Comparison of ENCODE assay signal across 4 fruit fly cellular contexts in genomic region chrX:13094085-13094764, dm6.
TF ChIP-seq lines count a peak whose summit lies in the region.

CG2200 (plus strand) TSS chrX:13094299.

TF ChIP-seq in whole organism, adult, 20 proteins besides CTCF, POLR2A, EP300 and RAD21 (continued from another document):
- TF ChIP-seq CG7045 (GFP tag; optimal IDR thresholded peaks at IDR 0.05; lab: Kevin White, UChicago) (peak; percentile 13), tj (GFP tag; optimal IDR thresholded peaks at IDR 0.05; lab: Kevin White, UChicago) (peak; percentile 55)

TF ChIP-seq in whole organism, embryonic, 481 proteins besides CTCF, POLR2A, EP300 and RAD21 (continued from another document and continues in another):
- TF ChIP-seq sob (GFP tag; IDR thresholded peaks at IDR 0.05; lab: Robert Waterston, UW) (0 out of 2 replicates have a peak, but pooled peaks have one; percentile 35), Atf6 (GFP tag; IDR thresholded peaks at IDR 0.05; lab: Robert Waterston, UW) (0 out of 2 replicates have a peak, but pooled peaks have one; percentile 30), Ssrp (tag; optimal IDR thresholded peaks at IDR 0.05; lab: Kevin White, UChicago) (no peak), maf-S (GFP tag; optimal IDR thresholded peaks at IDR 0.05; lab: Kevin White, UChicago) (peak; percentile 6), Drgx (GFP tag; IDR thresholded peaks at IDR 0.05; lab: Robert Waterston, UW) (peak; percentile 66), CG43689 (GFP tag; IDR thresholded peaks at IDR 0.05; lab: Robert Waterston, UW) (no peak), CG9727 (GFP tag; optimal IDR thresholded peaks at IDR 0.05; lab: Kevin White, UChicago) (peak; percentile 9), ase (GFP tag; IDR thresholded peaks at IDR 0.05; lab: Robert Waterston, UW) (no peak), CG8089 (GFP tag; optimal IDR thresholded peaks at IDR 0.05; lab: Kevin White, UChicago) (no peak), HLH3B (GFP tag; IDR thresholded peaks at IDR 0.05; lab: Robert Waterston, UW) (no peak), CG15269 (tag; optimal IDR thresholded peaks at IDR 0.05; lab: Kevin White, UChicago) (peak; percentile 22), ind (GFP tag; optimal IDR thresholded peaks at IDR 0.05; lab: Kevin White, UChicago) (peak; percentile 25), CG10543 (GFP tag; optimal IDR thresholded peaks at IDR 0.05; lab: Kevin White, UChicago) (no peak), CG31388 (GFP tag; optimal IDR thresholded peaks at IDR 0.05; lab: Kevin White, UChicago) (no peak), zen2 (GFP tag; IDR thresholded peaks at IDR 0.05; lab: Robert Waterston, UW; ENCODE audit: partially characterized antibody) (peak; percentile 77; the same call in 2 of the 3 replicates), Atf-2 (GFP tag; optimal IDR thresholded peaks at IDR 0.05; lab: Kevin White, UChicago) (no peak), jigr1 (GFP tag; IDR thresholded peaks at IDR 0.05; lab: Robert Waterston, UW) (no peak), pita (GFP tag; optimal IDR thresholded peaks at IDR 0.05; lab: Kevin White, UChicago) (no peak), CG7357 (GFP tag; IDR thresholded peaks at IDR 0.05; lab: Robert Waterston, UW) (no peak), tx (GFP tag; optimal IDR thresholded peaks at IDR 0.05; lab: Kevin White, UChicago) (no peak), CG7963 (GFP tag; IDR thresholded peaks at IDR 0.05; lab: Robert Waterston, UW; ENCODE audit: partially characterized antibody) (peak; percentile 71), ftz-f1 (GFP tag; optimal IDR thresholded peaks at IDR 0.05; lab: Kevin White, UChicago) (no peak), CG8765 (GFP tag; IDR thresholded peaks at IDR 0.05; lab: Robert Waterston, UW) (no peak), CG4360 (GFP tag; IDR thresholded peaks at IDR 0.05; lab: Robert Waterston, UW) (no peak), danr (GFP tag; IDR thresholded peaks at IDR 0.05; lab: Robert Waterston, UW) (no peak), so (GFP tag; IDR thresholded peaks at IDR 0.05; lab: Robert Waterston, UW) (no peak), pan (optimal IDR thresholded peaks at IDR 0.05; lab: Kevin White, UChicago) (no peak), pan (GFP tag; optimal IDR thresholded peaks at IDR 0.05 in 1 of 2, IDR thresholded peaks at IDR 0.05 in 1 of 2) (peak in 1 of 2 experiments; percentile 51), CG4730 (GFP tag; IDR thresholded peaks at IDR 0.05; lab: Robert Waterston, UW) (no peak), CG15011 (GFP tag; optimal IDR thresholded peaks at IDR 0.05; lab: Kevin White, UChicago) (no peak), ATbp (GFP tag; optimal IDR thresholded peaks at IDR 0.05; lab: Kevin White, UChicago) (no peak), CG10147 (GFP tag; optimal IDR thresholded peaks at IDR 0.05; lab: Kevin White, UChicago) (no peak), CG18599 (GFP tag; optimal IDR thresholded peaks at IDR 0.05; lab: Kevin White, UChicago) (peak; percentile 56), trem (tag; optimal IDR thresholded peaks at IDR 0.05; lab: Kevin White, UChicago) (peak; percentile 3), Poxn (GFP tag; IDR thresholded peaks at IDR 0.05; lab: Robert Waterston, UW) (no peak), ap (GFP tag; IDR thresholded peaks at IDR 0.05; lab: Robert Waterston, UW) (no peak), Sry-β (GFP tag; optimal IDR thresholded peaks at IDR 0.05; lab: Kevin White, UChicago) (no peak), kay (GFP tag; optimal IDR thresholded peaks at IDR 0.05; lab: Kevin White, UChicago) (no peak), aop (GFP tag; IDR thresholded peaks at IDR 0.05; lab: Robert Waterston, UW) (no peak), CG10462 (GFP tag; optimal IDR thresholded peaks at IDR 0.05; lab: Kevin White, UChicago) (no peak), dan (GFP tag; IDR thresholded peaks at IDR 0.05; lab: Robert Waterston, UW) (no peak), HLH4C (GFP tag; IDR thresholded peaks at IDR 0.05; lab: Robert Waterston, UW; ENCODE audit: partially characterized antibody) (peak; percentile 85), CG10565 (GFP tag; optimal IDR thresholded peaks at IDR 0.05; lab: Kevin White, UChicago) (no peak), CG14860 (GFP tag; IDR thresholded peaks at IDR 0.05; lab: Robert Waterston, UW; ENCODE audit: partially characterized antibody) (peak; percentile 86)

TF ChIP-seq in whole organism, prepupa, 60 proteins besides CTCF, POLR2A, EP300 and RAD21 (continued from another document):
- peak; percentile 76 for TF ChIP-seq Sox14 (GFP tag; optimal IDR thresholded peaks at IDR 0.05; lab: Kevin White, UChicago)
- peak; percentile 82 for TF ChIP-seq Sox102F (GFP tag; optimal IDR thresholded peaks at IDR 0.05; lab: Kevin White, UChicago)
- peak; percentile 53 for TF ChIP-seq Gug (GFP tag; IDR thresholded peaks at IDR 0.05; lab: Robert Waterston, UW)
- TF ChIP-seq CG10631 (GFP tag; optimal IDR thresholded peaks at IDR 0.05; lab: Kevin White, UChicago): peak; percentile 64
- TF ChIP-seq Sox15 (GFP tag; optimal IDR thresholded peaks at IDR 0.05; lab: Kevin White, UChicago): peak; percentile 62
- peak; percentile 29 for TF ChIP-seq CG6854 (GFP tag; optimal IDR thresholded peaks at IDR 0.05; lab: Kevin White, UChicago)
- peak; percentile 2 for TF ChIP-seq Blimp-1 (GFP tag; optimal IDR thresholded peaks at IDR 0.05; lab: Kevin White, UChicago)
- TF ChIP-seq cyc (GFP tag; optimal IDR thresholded peaks at IDR 0.05; lab: Kevin White, UChicago): peak; percentile 72
- peak; percentile 66 for TF ChIP-seq CG3032 (tag; optimal IDR thresholded peaks at IDR 0.05; lab: Kevin White, UChicago)
- peak; percentile 39 for TF ChIP-seq Ets96B (tag; optimal IDR thresholded peaks at IDR 0.05; lab: Kevin White, UChicago)
- TF ChIP-seq salr (GFP tag; optimal IDR thresholded peaks at IDR 0.05; lab: Kevin White, UChicago): peak in 1 of 2 experiments; percentile 19
- TF ChIP-seq CG11902 (GFP tag; optimal IDR thresholded peaks at IDR 0.05; lab: Kevin White, UChicago): peak; percentile 35
- peak; percentile 72 for TF ChIP-seq CG3919 (GFP tag; optimal IDR thresholded peaks at IDR 0.05; lab: Kevin White, UChicago)
- TF ChIP-seq CG8632 (GFP tag; optimal IDR thresholded peaks at IDR 0.05; lab: Kevin White, UChicago): peak; percentile 57
- TF ChIP-seq Smox (GFP tag; optimal IDR thresholded peaks at IDR 0.05; lab: Kevin White, UChicago): peak; percentile 77
- TF ChIP-seq CG6792 (GFP tag; optimal IDR thresholded peaks at IDR 0.05; lab: Kevin White, UChicago): peak; percentile 76
- TF ChIP-seq CG34406 (GFP tag; optimal IDR thresholded peaks at IDR 0.05; lab: Kevin White, UChicago): peak; percentile 60
- no peak for TF ChIP-seq CG4318 (GFP tag; optimal IDR thresholded peaks at IDR 0.05; lab: Kevin White, UChicago)
- TF ChIP-seq Met (GFP tag; optimal IDR thresholded peaks at IDR 0.05; lab: Kevin White, UChicago): peak; percentile 73
- TF ChIP-seq Ets21C (GFP tag; optimal IDR thresholded peaks at IDR 0.05; lab: Kevin White, UChicago): peak; percentile 72
- TF ChIP-seq CG31627 (GFP tag; optimal IDR thresholded peaks at IDR 0.05; lab: Kevin White, UChicago): peak; percentile 74
- peak; percentile 78 for TF ChIP-seq lz (GFP tag; optimal IDR thresholded peaks at IDR 0.05; lab: Kevin White, UChicago)
- peak; percentile 59 for TF ChIP-seq CG8319 (GFP tag; optimal IDR thresholded peaks at IDR 0.05; lab: Kevin White, UChicago)
- no peak for TF ChIP-seq Eip93F (GFP tag; optimal IDR thresholded peaks at IDR 0.05; lab: Kevin White, UChicago)
- TF ChIP-seq CG9139 (GFP tag; optimal IDR thresholded peaks at IDR 0.05; lab: Kevin White, UChicago): no peak
- TF ChIP-seq net (GFP tag; optimal IDR thresholded peaks at IDR 0.05; lab: Kevin White, UChicago): peak; percentile 66
- TF ChIP-seq CG32006 (GFP tag; optimal IDR thresholded peaks at IDR 0.05; lab: Kevin White, UChicago): peak; percentile 58
- TF ChIP-seq acj6 (GFP tag; optimal IDR thresholded peaks at IDR 0.05; lab: Kevin White, UChicago): peak; percentile 70
- TF ChIP-seq CG1621 (tag; optimal IDR thresholded peaks at IDR 0.05; lab: Kevin White, UChicago): peak; percentile 38
- TF ChIP-seq CG7368 (GFP tag; optimal IDR thresholded peaks at IDR 0.05; lab: Kevin White, UChicago): peak; percentile 71
- peak; percentile 81 for TF ChIP-seq pdm3 (GFP tag; optimal IDR thresholded peaks at IDR 0.05; lab: Kevin White, UChicago)
- TF ChIP-seq CG11294 (GFP tag; IDR thresholded peaks at IDR 0.05; lab: Robert Waterston, UW): peak; percentile 53; the same call in 1 of the 2 replicates
- peak; percentile 69 for TF ChIP-seq achi (GFP tag; optimal IDR thresholded peaks at IDR 0.05; lab: Kevin White, UChicago)
- peak; percentile 74 for TF ChIP-seq eg (GFP tag; IDR thresholded peaks at IDR 0.05; lab: Robert Waterston, UW)
- TF ChIP-seq spab (GFP tag; optimal IDR thresholded peaks at IDR 0.05; lab: Kevin White, UChicago): no peak
- TF ChIP-seq Eip78C (GFP tag; lab: Kevin White, UChicago): peak; percentile 88
- TF ChIP-seq vri (GFP tag; optimal IDR thresholded peaks at IDR 0.05; lab: Kevin White, UChicago): peak; percentile 68
- TF ChIP-seq CG6163 (GFP tag; IDR thresholded peaks at IDR 0.05; lab: Robert Waterston, UW): peak; percentile 70
- peak; percentile 44 for TF ChIP-seq CG11762 (GFP tag; optimal IDR thresholded peaks at IDR 0.05; lab: Kevin White, UChicago; ENCODE audit: insufficient read depth)
- peak; percentile 63 for TF ChIP-seq CG6808 (GFP tag; optimal IDR thresholded peaks at IDR 0.05; lab: Kevin White, UChicago)
- TF ChIP-seq Eip75B (GFP tag; optimal IDR thresholded peaks at IDR 0.05; lab: Kevin White, UChicago): peak; percentile 64

TF ChIP-seq in whole organism, wandering third instar larva, 38 proteins besides CTCF, POLR2A, EP300 and RAD21 (continued from another document):
- peak; percentile 39 for TF ChIP-seq GATAd (GFP tag; optimal IDR thresholded peaks at IDR 0.05; lab: Kevin White, UChicago)
- peak; percentile 35 for TF ChIP-seq CG32264 (GFP tag; optimal IDR thresholded peaks at IDR 0.05; lab: Kevin White, UChicago)
- no peak for TF ChIP-seq Abd-B (GFP tag; optimal IDR thresholded peaks at IDR 0.05; lab: Kevin White, UChicago)
- TF ChIP-seq CG9705 (GFP tag; optimal IDR thresholded peaks at IDR 0.05; lab: Kevin White, UChicago): peak; percentile 54
- TF ChIP-seq Myc (optimal IDR thresholded peaks at IDR 0.05; lab: Kevin White, UChicago): no peak
- no peak for TF ChIP-seq N (GFP tag; optimal IDR thresholded peaks at IDR 0.05; lab: Kevin White, UChicago)
- TF ChIP-seq foxo (GFP tag; optimal IDR thresholded peaks at IDR 0.05; lab: Kevin White, UChicago): peak in 1 of 2 experiments; percentile 84
- TF ChIP-seq Vsx2 (GFP tag; optimal IDR thresholded peaks at IDR 0.05; lab: Kevin White, UChicago; ENCODE audit: partially characterized antibody): no peak
- no peak for TF ChIP-seq Dfd (GFP tag; optimal IDR thresholded peaks at IDR 0.05; lab: Kevin White, UChicago)
- no peak for TF ChIP-seq dl (GFP tag; optimal IDR thresholded peaks at IDR 0.05; lab: Kevin White, UChicago; ENCODE audit: insufficient read depth in 1 of 2, partially characterized antibody in 2 of 2)
- no peak for TF ChIP-seq lola (GFP tag; optimal IDR thresholded peaks at IDR 0.05; lab: Kevin White, UChicago)
- TF ChIP-seq br (GFP tag; optimal IDR thresholded peaks at IDR 0.05; lab: Kevin White, UChicago): peak; percentile 75
- no peak for TF ChIP-seq dsf (GFP tag; optimal IDR thresholded peaks at IDR 0.05; lab: Kevin White, UChicago; ENCODE audit: borderline replicate concordance)
- TF ChIP-seq Jra (GFP tag; optimal IDR thresholded peaks at IDR 0.05; lab: Kevin White, UChicago): peak; percentile 76
- peak; percentile 63 for TF ChIP-seq psq (GFP tag; optimal IDR thresholded peaks at IDR 0.05; lab: Kevin White, UChicago)
